Fruit fly (Drosophila melanogaster) whole organism, larva: ENCODE measurements around the gene Orct.
A peak's percentile ranks its signal among the peaks of the same experiment; 100 is the strongest.

Experiments used
- noc ChIP-seq: fragments of 200-800 bp; sonication (Bioruptor generic); optimal IDR thresholded peaks from 3 replicates; lab custom pipeline; 2019; ENCODE audit warnings: missing biosample characterization, mild to moderate bottlenecking, missing genetic modification characterization, moderate library complexity

Orct gene

DNA sequence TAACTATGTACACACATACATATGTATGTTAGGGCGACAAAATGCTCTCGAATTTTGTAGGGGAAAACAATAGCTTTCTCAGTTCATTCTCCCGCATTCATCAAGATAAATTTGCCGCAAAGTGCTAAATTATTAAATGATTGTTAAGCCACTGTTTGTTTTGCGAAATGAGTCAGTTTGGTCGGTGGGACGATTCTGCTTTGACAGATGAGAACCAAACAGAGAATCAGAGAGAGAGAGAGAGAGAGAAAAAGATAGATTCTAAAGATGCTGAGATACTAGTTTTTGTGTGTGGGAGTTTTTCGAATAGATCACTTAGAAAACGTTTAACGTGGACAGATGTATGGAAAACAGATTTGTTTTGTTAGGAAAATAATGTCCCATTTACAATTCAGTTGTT, 15.6 kb upstream of the Orct start:
- TF ChIP-seq noc = no peak

DNA sequence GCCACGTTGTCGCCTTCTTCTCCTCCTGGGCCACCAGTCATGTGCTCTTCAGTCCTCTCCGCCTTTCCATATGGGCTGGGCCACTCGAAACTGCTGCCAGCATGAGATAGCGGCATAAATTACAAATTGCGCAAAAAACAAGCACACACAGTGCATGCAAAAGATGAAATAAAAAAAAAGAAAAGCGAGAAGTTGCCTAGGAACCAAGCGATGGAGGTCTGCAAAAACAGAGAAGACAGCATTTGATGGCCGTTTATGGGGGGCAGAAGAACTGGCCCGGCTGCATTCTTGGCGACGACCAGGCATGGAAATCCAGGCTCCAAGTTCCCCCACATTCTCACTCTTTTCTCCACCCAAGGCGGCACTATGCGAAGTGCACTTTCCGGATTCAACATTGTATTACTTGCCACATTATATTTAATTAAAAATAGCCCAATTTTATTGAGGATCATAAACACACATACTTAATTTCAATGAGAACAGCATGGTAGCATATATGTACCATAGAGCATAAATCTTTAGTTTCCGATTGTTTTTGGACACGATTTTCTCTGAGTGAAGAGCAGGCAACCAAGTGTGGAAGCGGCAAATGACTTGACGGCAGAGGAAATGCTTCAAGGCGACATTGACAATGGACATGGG, 14.6 kb upstream of the Orct start:
- TF ChIP-seq noc = no peak

DNA sequence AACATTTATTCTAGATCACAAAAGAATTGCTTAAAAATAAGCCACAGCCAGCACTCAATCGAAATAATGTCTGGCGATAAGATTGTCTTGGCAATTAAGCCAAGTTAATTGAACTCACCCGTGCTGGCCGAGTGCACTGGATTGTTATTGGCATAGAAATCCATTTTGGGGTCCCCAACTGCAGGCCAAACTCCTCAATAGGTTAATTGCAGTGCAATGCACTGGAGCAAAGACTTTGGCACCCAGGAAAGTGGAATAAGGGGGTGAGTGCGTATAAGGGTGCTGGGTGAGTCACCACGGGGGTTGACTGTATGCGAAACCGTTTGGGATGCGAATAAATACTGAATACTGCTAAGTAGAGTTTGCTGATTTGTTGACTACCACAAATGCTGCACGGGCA, 13.1 kb upstream of the Orct start:
- TF ChIP-seq noc = no peak

DNA sequence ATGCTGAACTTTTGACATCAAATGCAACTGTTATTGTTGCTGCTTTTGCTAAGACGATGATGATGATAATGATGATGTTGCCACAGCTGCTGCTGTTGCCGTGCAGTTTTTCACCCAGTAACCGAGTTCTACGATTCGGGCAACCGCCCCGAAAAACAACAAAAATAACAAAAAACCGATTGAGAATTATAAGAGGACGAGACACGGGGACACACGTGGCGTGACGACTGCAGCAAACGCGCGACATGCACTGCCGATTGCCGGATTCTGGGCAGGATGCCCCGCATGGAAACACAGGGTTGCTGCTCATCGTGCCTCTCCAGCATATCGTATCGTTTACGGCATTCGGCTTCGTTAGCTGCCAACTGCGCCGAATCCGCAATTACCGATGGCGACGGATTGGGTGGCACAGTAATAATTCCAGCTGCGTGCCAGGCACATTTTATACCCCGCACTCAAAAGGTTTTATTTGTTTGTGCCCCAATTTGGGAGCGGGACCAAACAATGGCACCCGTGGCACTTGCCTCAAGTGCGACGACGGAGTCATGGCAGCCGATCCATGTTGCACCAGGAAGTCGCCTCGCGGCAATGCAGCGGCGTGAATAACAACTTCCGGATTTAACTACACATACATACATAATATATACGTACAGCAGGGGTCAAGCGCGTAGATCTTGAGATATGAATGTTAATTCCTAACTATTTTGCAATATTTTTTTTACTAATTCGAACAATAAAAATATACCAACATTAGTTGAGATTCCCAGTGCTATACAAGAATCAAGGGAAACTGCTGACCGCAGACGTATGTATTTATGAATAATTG, 12.3 kb upstream of the Orct start:
- TF ChIP-seq noc = no peak

DNA sequence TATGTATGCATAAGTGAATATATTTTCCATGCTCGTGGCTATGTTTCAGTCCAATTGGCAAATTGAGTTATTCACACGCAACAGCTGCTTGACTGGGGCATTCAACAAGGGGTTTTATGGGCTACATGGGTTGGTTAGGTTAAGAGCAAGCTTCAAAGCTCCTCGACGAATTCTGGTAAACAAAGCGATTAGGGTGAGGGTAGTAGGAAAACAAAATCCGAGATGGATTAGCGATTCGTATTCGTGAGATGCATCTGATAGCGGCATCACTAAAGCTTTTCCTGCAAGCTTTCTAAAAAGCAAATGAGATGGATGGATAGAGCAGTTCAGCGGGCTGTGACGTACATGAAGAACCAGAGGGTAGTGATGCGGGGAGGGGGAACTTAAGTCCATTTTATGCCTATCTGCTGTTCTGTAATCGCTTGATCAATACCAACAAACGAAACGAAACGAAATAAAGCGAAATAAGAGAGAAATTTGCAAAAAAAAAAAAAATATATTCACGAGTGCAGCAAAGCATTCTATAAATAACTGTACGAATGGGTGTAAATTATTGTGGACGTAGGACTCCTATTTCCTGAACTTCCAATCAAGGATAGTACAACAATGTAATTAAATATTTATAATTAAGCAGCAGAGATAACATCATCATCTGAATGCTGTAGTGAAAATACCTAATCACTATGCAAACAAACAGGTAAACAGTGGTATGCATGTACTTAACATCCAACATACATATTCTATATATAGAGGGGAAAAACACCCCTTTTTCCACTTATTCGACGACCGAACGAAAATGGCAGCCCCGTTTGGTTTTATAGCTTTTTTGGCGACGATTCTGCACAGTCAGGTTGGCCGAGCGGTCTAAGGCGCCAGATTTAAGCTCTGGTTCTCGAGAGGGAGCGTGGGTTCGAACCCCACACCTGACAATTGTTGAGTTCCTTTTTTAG, 11.4 kb upstream of the Orct start:
- no peak for TF ChIP-seq noc

DNA sequence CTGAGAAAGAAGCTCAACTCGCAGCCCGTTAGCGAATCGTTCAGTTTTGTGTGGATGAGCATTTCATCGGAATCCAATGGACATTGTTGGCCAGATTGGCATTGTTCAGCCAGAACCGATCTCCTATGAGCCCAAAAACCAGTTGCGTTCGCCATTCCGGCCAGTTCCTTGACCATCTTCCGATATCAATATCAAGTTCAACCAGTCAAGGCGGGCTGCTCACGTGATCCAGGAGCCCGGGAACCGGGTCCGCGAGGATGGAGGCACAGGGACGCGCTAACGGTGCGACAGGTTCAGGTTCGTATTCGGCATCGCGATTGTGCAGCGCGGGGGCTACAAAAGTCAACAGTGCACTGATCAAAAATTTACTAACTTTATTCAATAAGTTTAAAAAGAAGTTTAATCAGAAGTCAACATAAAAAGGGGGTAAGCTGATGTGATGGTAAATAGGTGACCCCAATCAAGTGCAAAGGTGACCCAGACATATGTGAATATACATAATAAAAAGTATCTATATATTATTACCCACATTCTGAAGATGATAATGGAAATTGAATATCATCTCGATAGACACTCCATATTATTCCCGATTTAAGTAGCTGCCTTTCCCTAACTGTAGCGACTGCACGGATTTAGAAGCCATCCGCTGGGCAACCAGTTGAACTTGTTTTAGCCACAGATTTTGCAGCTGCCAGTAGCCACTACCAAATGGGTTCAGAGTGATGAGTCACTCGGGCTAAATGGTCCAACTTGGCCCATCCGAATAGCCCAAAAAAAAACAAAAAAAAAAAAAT, 9.1 kb upstream of the Orct start:
- no peak for TF ChIP-seq noc

DNA sequence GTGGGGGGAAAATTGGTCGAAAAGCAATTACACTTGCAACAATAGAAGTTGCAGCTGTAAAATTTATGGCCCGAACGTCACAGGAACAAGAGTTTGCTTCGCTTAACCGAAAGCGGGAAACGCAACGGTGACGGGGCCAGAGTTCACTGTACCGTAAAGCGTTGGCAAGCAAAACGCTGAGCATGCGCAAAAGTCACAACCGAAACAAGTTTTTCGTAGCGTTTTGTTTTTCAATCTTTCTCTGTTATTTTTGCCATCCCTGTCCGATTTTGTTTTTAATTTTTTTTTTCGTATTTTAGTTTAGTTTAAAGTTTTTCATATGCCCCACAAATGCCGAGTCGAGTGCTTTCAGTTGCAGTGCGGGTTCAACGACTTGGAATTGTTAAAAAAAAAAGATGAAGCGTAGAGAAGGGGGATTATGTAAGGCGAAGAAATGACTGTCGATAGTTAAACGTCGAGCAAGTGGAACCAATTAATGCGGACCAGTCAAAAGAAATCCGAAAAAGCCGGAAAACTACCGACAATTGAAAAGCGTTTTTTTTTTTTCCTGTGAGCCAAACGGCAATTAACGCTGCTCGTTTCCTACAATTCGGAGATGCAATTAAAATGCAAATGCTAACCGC, 8.4 kb upstream of the Orct start:
- no peak for TF ChIP-seq noc

DNA sequence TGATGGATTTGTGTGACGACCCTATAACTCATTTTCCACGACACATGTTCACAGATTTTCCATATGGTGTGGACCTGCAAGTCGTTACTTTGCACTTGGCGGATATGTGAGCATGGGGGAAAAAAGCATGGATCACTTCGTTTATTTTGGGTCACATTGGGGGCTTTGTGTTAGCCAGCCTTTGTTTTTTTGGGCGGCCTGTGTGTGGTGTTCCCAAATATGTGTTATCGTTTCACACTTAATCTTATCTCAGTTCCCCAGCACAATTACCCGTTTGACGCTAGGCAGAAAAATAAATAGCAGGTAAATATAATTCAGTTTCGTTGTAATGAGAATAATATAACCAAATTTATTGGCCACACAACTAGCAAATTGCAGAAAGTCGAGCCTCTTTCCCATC, 7.8 kb upstream of the Orct start:
- peak; percentile 10 for TF ChIP-seq noc

DNA sequence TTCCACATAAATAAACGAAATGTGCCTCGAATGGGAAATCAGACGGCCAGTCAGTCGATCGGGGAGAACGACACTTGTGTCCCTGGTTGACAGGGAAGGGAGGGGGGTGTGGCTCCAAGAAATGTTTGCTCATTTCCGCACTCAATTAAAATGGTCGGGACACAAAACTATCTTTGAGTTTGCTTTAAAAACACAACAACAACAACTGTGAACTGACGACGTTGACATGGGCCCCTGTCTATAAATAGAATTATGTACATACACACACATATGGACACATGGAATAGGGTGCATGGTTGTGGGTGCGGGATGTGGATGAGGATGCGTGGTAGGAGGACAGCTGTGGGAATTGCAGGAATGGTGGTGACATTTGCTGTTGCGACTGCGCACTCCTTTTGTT, 6.0 kb upstream of the Orct start:
- TF ChIP-seq noc = no peak

DNA sequence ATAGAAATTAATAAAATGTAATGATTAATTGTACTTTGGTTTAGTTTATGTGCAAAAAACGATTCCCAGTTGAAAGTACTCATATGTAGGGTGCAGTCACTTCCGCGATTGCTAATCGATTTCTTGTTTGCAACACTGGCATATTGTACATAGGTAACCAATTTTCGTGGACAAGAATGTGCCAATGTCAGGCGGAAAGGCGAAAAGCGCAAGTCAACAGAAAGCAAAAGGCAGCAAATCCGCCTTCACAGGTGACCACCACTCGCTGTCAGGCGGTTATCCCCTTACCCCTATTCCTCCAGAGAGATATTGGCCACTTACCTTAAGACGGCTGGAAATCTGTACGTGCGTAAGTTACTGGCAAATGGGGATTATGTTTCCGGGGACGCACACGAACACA, 5.5 kb upstream of the Orct start:
- TF ChIP-seq noc = no peak

DNA sequence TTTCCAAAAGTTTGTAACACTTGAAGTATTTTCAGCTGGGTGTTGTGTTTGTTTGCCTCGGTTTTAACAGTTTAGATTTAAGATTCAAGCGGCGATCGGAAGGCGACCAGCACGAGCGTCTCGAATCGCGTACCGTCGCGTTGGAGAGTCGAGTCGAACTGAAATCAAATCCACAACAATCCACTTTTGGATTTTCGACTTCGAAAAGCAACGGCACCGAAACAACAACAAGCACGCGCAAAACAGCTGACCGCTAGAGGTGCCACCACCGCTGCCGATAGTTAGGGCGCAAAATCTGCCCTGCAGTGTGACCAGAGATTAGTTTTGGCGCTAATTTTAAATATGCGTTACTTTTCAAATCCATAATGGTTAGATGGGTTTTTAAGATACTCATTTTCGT, 5.0 kb upstream of the Orct start, which contains the start of gene jar:
Gene jar, minus strand, starts transcription at position 163 of the 400 bp plus-strand sequence.
- peak; percentile 39 for TF ChIP-seq noc

DNA sequence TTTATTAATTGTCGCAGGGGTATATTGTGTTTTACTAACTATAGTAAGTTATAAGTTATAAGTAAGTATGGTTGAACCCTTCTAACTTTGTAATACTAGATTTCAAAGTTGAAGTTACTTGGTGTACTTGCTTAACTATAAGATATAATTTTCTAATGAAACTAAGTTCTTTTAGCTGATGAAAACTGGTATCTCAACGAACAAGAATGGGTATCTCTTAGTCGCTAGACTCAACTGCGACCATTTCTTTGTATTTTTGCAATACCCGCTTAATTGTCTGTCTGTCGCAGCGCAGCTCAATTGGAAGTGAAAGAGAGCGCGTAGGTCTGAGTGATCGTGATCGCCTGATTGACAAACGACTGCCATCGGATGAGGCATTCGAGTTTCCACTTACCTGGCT, 3.8 kb upstream of the Orct start:
- no peak for TF ChIP-seq noc

DNA sequence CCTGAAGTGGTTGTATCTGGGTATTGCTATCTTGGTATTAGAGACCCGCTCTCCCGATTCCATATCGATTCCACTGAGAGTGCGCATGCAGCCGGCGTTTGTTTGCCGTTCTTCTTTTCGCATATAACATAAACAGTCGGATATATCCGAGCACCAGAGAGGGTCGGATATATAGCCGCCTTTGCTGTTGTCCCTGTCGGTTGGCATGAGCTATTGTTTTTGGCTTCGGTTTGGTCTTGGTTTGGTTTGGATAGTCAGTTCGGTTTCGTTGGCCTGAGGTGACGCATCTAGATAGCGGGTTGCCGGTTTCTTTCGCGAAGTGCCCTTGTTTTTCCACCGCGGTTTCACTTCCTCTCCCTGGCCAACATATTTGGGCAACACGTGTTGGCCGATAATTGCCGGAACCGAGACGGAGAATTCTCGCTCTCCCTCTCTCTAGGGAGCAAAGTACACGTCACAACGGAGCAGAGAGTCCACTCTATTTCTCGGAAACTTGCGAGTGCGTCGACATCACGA, 3.2 kb upstream of the Orct start, which contains the start of gene Orct2:
Gene Orct2, plus strand, starts transcription at position 255 of the 516 bp plus-strand sequence.
- TF ChIP-seq noc = peak; percentile 50

DNA sequence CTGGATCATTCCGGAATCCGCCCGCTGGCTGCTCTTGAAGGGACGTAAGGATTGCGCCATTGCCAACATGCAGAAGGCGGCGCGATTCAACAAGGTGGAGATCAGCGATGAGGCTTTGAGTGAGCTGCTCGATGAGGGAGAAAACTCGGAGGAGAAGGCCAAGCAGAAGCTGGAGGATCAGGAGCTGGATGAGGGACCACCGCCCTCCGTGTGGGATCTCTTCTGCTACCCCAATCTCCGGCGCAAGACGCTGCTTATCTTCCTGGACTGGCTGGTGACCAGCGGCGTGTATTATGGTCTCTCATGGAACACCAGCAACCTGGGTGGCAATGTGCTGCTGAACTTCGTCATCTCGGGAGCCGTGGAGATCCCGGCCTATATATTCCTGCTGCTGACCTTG, 1.8 kb upstream of the Orct start:
- no peak for TF ChIP-seq noc

DNA sequence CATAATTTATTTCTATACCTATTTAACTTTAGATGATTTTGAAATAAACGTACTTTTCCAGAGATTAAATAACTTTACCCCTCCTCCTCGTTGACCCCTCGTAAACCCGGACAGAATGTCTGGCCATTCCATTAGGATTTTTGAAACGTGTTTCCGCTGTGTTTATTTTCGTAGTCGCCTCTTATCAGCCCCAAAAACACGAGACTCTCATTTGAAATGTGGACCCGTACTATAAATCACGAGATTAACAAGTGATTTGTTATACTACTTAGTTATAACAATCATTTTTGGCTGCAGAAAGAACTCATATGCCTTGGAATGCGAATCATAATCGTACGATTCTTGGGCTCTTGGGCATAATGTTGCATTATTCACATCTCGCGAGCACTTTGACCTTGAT, 597 bp upstream of the Orct start:
- no peak for TF ChIP-seq noc
